Worm (Caenorhabditis elegans) whole organism, young adult: ENCODE results near the gene srb-17.
A peak's percentile ranks its signal among the peaks of the same experiment; 100 is the strongest.

Experiments
- F33H1.4 ChIP-seq: fragments of 200-800 bp; sonication (Bioruptor generic); IDR thresholded peaks from 2 replicates; pipeline ENCODE4 v1.3.6; 2022; ENCODE audit warnings: missing genetic modification reagents, missing genetic modification characterization, missing compliant biosample characterization
- F39B2.1 ChIP-seq: fragments of 200-800 bp; sonication (Bioruptor generic); IDR thresholded peaks from 2 replicates; pipeline ENCODE4 v1.3.6; 2022; ENCODE audit warnings: missing genetic modification reagents, missing genetic modification characterization, missing compliant biosample characterization
- F49E8.2 ChIP-seq: sonication (generic microtip); optimal IDR thresholded peaks from 3 replicates; lab custom pipeline; 2017; ENCODE audit warnings: missing genetic modification characterization, mild to moderate bottlenecking, missing compliant biosample characterization, antibody characterized with exemption, moderate library complexity; ENCODE audit not compliant: insufficient read depth
- T26A5.8 ChIP-seq: sonication (generic microtip); optimal IDR thresholded peaks from 2 replicates; lab custom pipeline; 2016; ENCODE audit warnings: missing genetic modification characterization, missing compliant biosample characterization
- ZK185.1 ChIP-seq: sonication (generic microtip); optimal IDR thresholded peaks from 2 replicates; lab custom pipeline; 2016; ENCODE audit warnings: mild to moderate bottlenecking, missing genetic modification characterization, missing compliant biosample characterization; ENCODE audit not compliant: poor library complexity, severe bottlenecking
- attf-3 ChIP-seq: fragments of 200-800 bp; sonication (Bioruptor generic); conservative IDR thresholded peaks from 2 replicates; pipeline ENCODE4 v1.3.6; 2022; ENCODE audit warnings: missing genetic modification reagents, missing genetic modification characterization, missing compliant biosample characterization
- attf-5 ChIP-seq: fragments of 200-800 bp; sonication (Bioruptor generic); optimal IDR thresholded peaks from 2 replicates; lab custom pipeline; 2018; ENCODE audit warnings: mild to moderate bottlenecking, missing genetic modification characterization, missing compliant biosample characterization
- cebp-2 ChIP-seq: fragments of 200-800 bp; sonication (Bioruptor generic); IDR thresholded peaks from 2 replicates; pipeline ENCODE4 v1.3.6; 2022; ENCODE audit warnings: missing genetic modification characterization, missing compliant biosample characterization
- ceh-27 ChIP-seq: fragments of 200-800 bp; sonication (Bioruptor generic); optimal IDR thresholded peaks from 2 replicates; lab custom pipeline; 2018; ENCODE audit warnings: mild to moderate bottlenecking, missing genetic modification characterization, moderate library complexity, missing compliant biosample characterization
- ceh-40 ChIP-seq: fragments of 200-800 bp; sonication (Bioruptor generic); IDR thresholded peaks from 2 replicates; pipeline ENCODE4 v1.3.6; 2022; ENCODE audit warnings: missing genetic modification characterization, missing compliant biosample characterization
- dpff-1 ChIP-seq: sonication (generic microtip); optimal IDR thresholded peaks from 2 replicates; lab custom pipeline; 2017; ENCODE audit warnings: mild to moderate bottlenecking, missing genetic modification characterization, missing compliant biosample characterization
- dpl-1 ChIP-seq: fragments of 150-350 bp; optimal IDR thresholded peaks from 2 replicates; lab custom pipeline; 2014; ENCODE audit warnings: missing biosample characterization, missing genetic modification reagents, missing genetic modification characterization
- efl-1 ChIP-seq: fragments of 150-350 bp; optimal IDR thresholded peaks from 2 replicates; lab custom pipeline; 2014; ENCODE audit warnings: missing biosample characterization, missing genetic modification reagents, missing genetic modification characterization
- ekl-4 ChIP-seq: fragments of 200-800 bp; sonication (Bioruptor generic); IDR thresholded peaks from 2 replicates; pipeline ENCODE4 v1.3.6; 2022; ENCODE audit warnings: missing genetic modification reagents, missing genetic modification characterization, missing compliant biosample characterization
- hmg-1.2 ChIP-seq: fragments of 200-800 bp; sonication (Bioruptor generic); IDR thresholded peaks from 2 replicates; pipeline ENCODE4 v1.3.6; 2022; ENCODE audit warnings: missing genetic modification reagents, missing genetic modification characterization, missing compliant biosample characterization
- hrde-1 ChIP-seq: sonication (generic microtip); optimal IDR thresholded peaks from 2 replicates; lab custom pipeline; 2016; ENCODE audit warnings: missing genetic modification characterization, mild to moderate bottlenecking, missing compliant biosample characterization, moderate library complexity, missing genotype, missing genetic modification reagents, borderline replicate concordance
- hsf-1 ChIP-seq: fragments of 200-800 bp; sonication (Bioruptor generic); IDR thresholded peaks from 2 replicates; pipeline ENCODE4 v1.3.6; 2022; ENCODE audit warnings: missing genetic modification reagents, missing genetic modification characterization, missing compliant biosample characterization
- lsl-1 ChIP-seq: fragments of 200-800 bp; sonication (Bioruptor generic); optimal IDR thresholded peaks from 2 replicates; lab custom pipeline; 2018; ENCODE audit warnings: mild to moderate bottlenecking, missing genetic modification characterization, moderate library complexity, missing compliant biosample characterization
- madf-3 ChIP-seq: fragments of 200-800 bp; sonication (Bioruptor generic); IDR thresholded peaks from 2 replicates; pipeline ENCODE4 v1.3.6; 2022; ENCODE audit warnings: missing genetic modification reagents, missing genetic modification characterization, missing compliant biosample characterization
- nfya-1 ChIP-seq: sonication (generic microtip); optimal IDR thresholded peaks from 2 replicates; lab custom pipeline; 2017; ENCODE audit warnings: antibody characterized with exemption, missing compliant biosample characterization, missing genetic modification characterization, borderline replicate concordance; ENCODE audit not compliant: insufficient read depth
- nfyb-1 ChIP-seq: fragments of 200-800 bp; sonication (Bioruptor generic); IDR thresholded peaks from 2 replicates; pipeline ENCODE4 v1.3.6; 2022; ENCODE audit warnings: missing genetic modification reagents, missing genetic modification characterization, missing compliant biosample characterization
- nhr-80 ChIP-seq: sonication (generic microtip); optimal IDR thresholded peaks from 2 replicates; lab custom pipeline; 2016; ENCODE audit warnings: missing genetic modification characterization, missing compliant biosample characterization
- repo-1 ChIP-seq: sonication (generic microtip); optimal IDR thresholded peaks from 2 replicates; lab custom pipeline; 2017; ENCODE audit warnings: mild to moderate bottlenecking, missing genetic modification characterization, missing compliant biosample characterization
- sea-2 ChIP-seq: fragments of 200-800 bp; sonication (Bioruptor generic); IDR thresholded peaks from 2 replicates; pipeline ENCODE4 v1.3.6; 2022; ENCODE audit warnings: missing genetic modification characterization, missing compliant biosample characterization
- snpc-1.3 ChIP-seq: sonication (generic microtip); optimal IDR thresholded peaks from 2 replicates; lab custom pipeline; 2017; ENCODE audit warnings: missing genetic modification characterization, mild to moderate bottlenecking, missing compliant biosample characterization, antibody characterized with exemption, moderate library complexity, missing genotype, missing genetic modification reagents; ENCODE audit not compliant: insufficient read depth
- snpc-4 ChIP-seq, 5 experiments: fragments of 150-350 bp in 1 of 5; sonication (generic microtip) in 4 of 5; optimal IDR thresholded peaks; 2 replicates each; lab custom pipeline; 2014 to 2018; ENCODE audit warnings: missing genetic modification characterization in 5 of 5, missing biosample characterization in 3 of 5, antibody characterized with exemption in 2 of 5, mild to moderate bottlenecking in 2 of 5, missing compliant biosample characterization in 2 of 5, missing genotype in 2 of 5, moderate library complexity in 2 of 5, missing genetic modification reagents in 1 of 5
- somi-1 ChIP-seq: fragments of 200-800 bp; sonication (Bioruptor generic); optimal IDR thresholded peaks from 2 replicates; lab custom pipeline; 2018; ENCODE audit warnings: mild to moderate bottlenecking, missing genetic modification characterization, missing compliant biosample characterization
- xnd-1 ChIP-seq: sonication (generic microtip); optimal IDR thresholded peaks from 2 replicates; lab custom pipeline; 2016; ENCODE audit warnings: missing genotype, missing genetic modification reagents, missing genetic modification characterization, missing compliant biosample characterization
- ztf-22 ChIP-seq: fragments of 200-800 bp; sonication (Bioruptor generic); optimal IDR thresholded peaks from 2 replicates; lab custom pipeline; 2018; ENCODE audit warnings: mild to moderate bottlenecking, missing genetic modification characterization, moderate library complexity, missing compliant biosample characterization
- ztf-25 ChIP-seq: fragments of 200-800 bp; sonication (Bioruptor generic); IDR thresholded peaks from 2 replicates; pipeline ENCODE4 v1.3.6; 2022; ENCODE audit warnings: missing genetic modification reagents, missing genetic modification characterization, missing compliant biosample characterization
- ztf-3 ChIP-seq: fragments of 200-800 bp; sonication (Bioruptor generic); optimal IDR thresholded peaks from 2 replicates; lab custom pipeline; 2018; ENCODE audit warnings: mild to moderate bottlenecking, missing genetic modification characterization, missing compliant biosample characterization

srb-17 gene

ce11 chrIV:10429129-10429528 is 27.9 kb downstream of the srb-17 start, which contains the start of gene F13B12.2:
TSS of gene F13B12.2 (minus strand) at chrIV:10429130.
- TF ChIP-seq ztf-3 (no peak), F33H1.4 (GFP tag; lab: Robert Waterston, UW) (no peak), nhr-80 (tag; lab: Kevin White, UChicago) (peak; percentile 27)

ce11 chrIV:10425129-10425528 is 31.9 kb downstream of the srb-17 start:
- no peak for TF ChIP-seq hrde-1 (tag; lab: Kevin White, UChicago)
- no peak for TF ChIP-seq T26A5.8 (tag; lab: Kevin White, UChicago)
- peak; percentile 9 for TF ChIP-seq attf-5 (GFP tag; lab: Kevin White, UChicago)
- no peak for TF ChIP-seq ZK185.1
- TF ChIP-seq nhr-80 (tag; lab: Kevin White, UChicago): peak; percentile 16
- TF ChIP-seq snpc-1.3 (tag; lab: Kevin White, UChicago): peak; percentile 7
- TF ChIP-seq lsl-1 (GFP tag; lab: Kevin White, UChicago): peak; percentile 90
- TF ChIP-seq snpc-4 (GFP tag; optimal IDR thresholded peaks at IDR 0.05; lab: Kevin White, UChicago): no peak
- TF ChIP-seq snpc-4 (tag; optimal IDR thresholded peaks at IDR 0.05; lab: Kevin White, UChicago): peak in 1 of 4 experiments; percentile 51
- TF ChIP-seq attf-3: peak; percentile 98

- TF ChIP-seq nfya-1 (tag; lab: Kevin White, UChicago) (no peak), cebp-2 (GFP tag; lab: Robert Waterston, UW) (no peak), ceh-27 (GFP tag; lab: Kevin White, UChicago) (no peak), repo-1 (tag; lab: Kevin White, UChicago) (no peak), dpff-1 (tag; lab: Kevin White, UChicago) (no peak), efl-1 (no peak), somi-1 (GFP tag; lab: Kevin White, UChicago) (no peak), hmg-1.2 (GFP tag; lab: Robert Waterston, UW) (no peak), F49E8.2 (tag; lab: Kevin White, UChicago) (no peak), nfyb-1 (GFP tag; lab: Robert Waterston, UW) (no peak), F39B2.1 (GFP tag; lab: Robert Waterston, UW) (no peak), attf-5 (GFP tag; lab: Kevin White, UChicago) (no peak), ztf-25 (GFP tag; lab: Robert Waterston, UW) (no peak), ceh-40 (GFP tag; lab: Robert Waterston, UW) (no peak), madf-3 (GFP tag; lab: Robert Waterston, UW) (no peak), dpl-1 (GFP tag; lab: Kevin White, UChicago) (no peak), xnd-1 (tag; lab: Kevin White, UChicago) (no peak), sea-2 (GFP tag; lab: Robert Waterston, UW) (no peak), ztf-22 (GFP tag; lab: Kevin White, UChicago) (no peak)
Observed at ce11 chrIV:10424535-10424934, 32.5 kb downstream of the srb-17 start, which contains the start of gene F13B12.1. TSS of gene F13B12.1 (minus strand) at chrIV:10424635.

ce11 chrIV:10422230-10422629 is 34.8 kb downstream of the srb-17 start:
- TF ChIP-seq hsf-1 (GFP tag; lab: Robert Waterston, UW) (no peak; the same call in 1 of the 2 replicates), snpc-4 (GFP tag; optimal IDR thresholded peaks at IDR 0.05; lab: Kevin White, UChicago) (no peak), snpc-4 (tag; optimal IDR thresholded peaks at IDR 0.05; lab: Kevin White, UChicago) (peak in 1 of 4 experiments; percentile 11), attf-3 (0 out of 2 replicates have a peak, but pooled peaks have one; percentile 32), ekl-4 (no peak)
